Worm (Caenorhabditis elegans): ENCODE results near the gene F53C3.8.

F53C3.8 gene

ce11 chrII:3891124-3891523, at the start of gene F53C3.8:
Gene F53C3.8 (plus strand): TSS chrII:3891424.
- TF ChIP-seq rbr-2 (tag; optimal IDR thresholded peaks at IDR 0.05) (no peak), zip-2 (tag; optimal IDR thresholded peaks at IDR 0.05) (no peak)

- TF ChIP-seq saeg-2 (GFP tag; IDR thresholded peaks at IDR 0.05) = no peak
- TF ChIP-seq ZK546.5 (tag; optimal IDR thresholded peaks at IDR 0.05) = no peak
- peak; percentile 78 for TF ChIP-seq aha-1 (tag)
Measured at ce11 chrII:3843305-3843704, 47.9 kb upstream of the F53C3.8 start, which contains the start of the genes C17A2.7 and C17A2.3. Gene C17A2.7 (minus strand): TSS chrII:3843405. Gene C17A2.3 (plus strand): TSS chrII:3843609.

- TF ChIP-seq unc-62 (GFP tag; optimal IDR thresholded peaks at IDR 0.05 in 1 of 2) (peak in 1 of 2 experiments; percentile 69), unc-62 (tag; optimal IDR thresholded peaks at IDR 0.05) (no peak), daf-8 (GFP tag; IDR thresholded peaks at IDR 0.05) (no peak), F37D6.2 (tag; optimal IDR thresholded peaks at IDR 0.05) (no peak), egl-43 (GFP tag; IDR thresholded peaks at IDR 0.05) (no peak), tra-1 (GFP tag; IDR thresholded peaks at IDR 0.05) (no peak)
Measured at ce11 chrII:3846028-3846427, 45.2 kb upstream of the F53C3.8 start, which contains the start of gene C17A2.2. Gene C17A2.2 (plus strand): TSS chrII:3846328.

DNA sequence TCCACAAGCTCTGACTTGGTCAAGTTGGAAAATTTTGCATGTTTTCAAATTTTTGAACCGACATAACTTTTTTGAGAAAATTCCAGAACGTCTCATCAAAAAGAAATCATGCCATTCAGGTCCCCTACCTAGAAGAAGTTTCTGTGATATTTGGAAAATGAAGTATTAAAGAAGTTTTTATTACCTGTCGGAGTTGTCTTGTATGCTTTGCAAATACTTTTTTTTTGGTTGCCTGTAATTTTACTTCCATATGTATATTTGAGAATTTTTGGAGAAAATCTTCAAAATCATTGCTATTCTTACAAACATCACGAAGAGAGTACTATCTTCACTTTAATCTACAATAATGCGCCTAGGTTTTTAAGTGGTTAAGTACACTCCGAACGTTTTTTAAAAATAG, 40.6 kb upstream of the F53C3.8 start, which contains the start of gene nhr-72:
Gene nhr-72 (minus strand): TSS at position 101 of the 400 bp plus-strand sequence.
- TF ChIP-seq sdz-12 (GFP tag; optimal IDR thresholded peaks at IDR 0.05) (no peak), F10B5.3 (tag; optimal IDR thresholded peaks at IDR 0.05) (no peak), lin-15B (tag; optimal IDR thresholded peaks at IDR 0.05) (no peak), Y75B8A.6 (GFP tag; IDR thresholded peaks at IDR 0.05) (no peak), Y48G9A.11 (GFP tag; IDR thresholded peaks at IDR 0.05) (no peak), ces-1 (GFP tag; optimal IDR thresholded peaks at IDR 0.05) (no peak), ama-1 (optimal IDR thresholded peaks at IDR 0.05) (no peak), dpl-1 (GFP tag; optimal IDR thresholded peaks at IDR 0.05) (no peak), php-3 (GFP tag; IDR thresholded peaks at IDR 0.05) (no peak), lin-13 (GFP tag; optimal IDR thresholded peaks at IDR 0.05) (no peak), ZK337.2 (GFP tag; IDR thresholded peaks at IDR 0.05) (no peak)

DNA sequence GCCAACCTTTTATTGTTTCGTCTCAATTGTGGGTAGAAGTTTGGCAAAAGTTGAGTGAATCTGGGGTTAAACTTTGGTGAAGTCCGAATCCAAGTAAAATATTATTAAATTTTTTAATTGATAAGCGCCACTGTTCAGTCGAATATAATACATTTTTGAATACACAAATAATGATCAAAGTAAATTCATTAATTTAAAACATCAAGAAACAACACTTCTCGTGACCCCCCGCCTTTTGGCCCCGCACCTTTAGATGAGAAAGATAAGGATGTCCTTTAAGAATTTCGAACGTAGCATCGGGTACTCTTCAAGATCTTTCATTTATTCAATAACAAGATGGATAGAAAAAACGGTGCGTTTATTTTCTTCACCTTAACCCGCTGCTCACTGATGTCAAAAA, 38.6 kb upstream of the F53C3.8 start, which contains the start of gene nhr-257:
Gene nhr-257 (plus strand): TSS at position 301 of the 400 bp plus-strand sequence.
- TF ChIP-seq T20F7.1 (GFP tag; optimal IDR thresholded peaks at IDR 0.05) (no peak), pqm-1 (tag; optimal IDR thresholded peaks at IDR 0.05) (no peak), mep-1 (tag; optimal IDR thresholded peaks at IDR 0.05) (no peak), ceh-44 (GFP tag; IDR thresholded peaks at IDR 0.05) (no peak), ceh-32 (tag; optimal IDR thresholded peaks at IDR 0.05; ENCODE audit: poor library complexity) (no peak), saeg-2 (GFP tag; IDR thresholded peaks at IDR 0.05) (no peak), spr-1 (tag; optimal IDR thresholded peaks at IDR 0.05) (no peak), jun-1 (tag; optimal IDR thresholded peaks at IDR 0.05) (no peak), arid-1 (GFP tag; conservative IDR thresholded peaks at IDR 0.05) (no peak), mxl-2 (GFP tag; conservative IDR thresholded peaks at IDR 0.05) (no peak), nhr-25 (tag; optimal IDR thresholded peaks at IDR 0.05; ENCODE audit: borderline replicate concordance, insufficient read depth) (no peak), ztf-7 (tag; optimal IDR thresholded peaks at IDR 0.05) (no peak)

- TF ChIP-seq ztf-11 (tag; optimal IDR thresholded peaks at IDR 0.05) (no peak), sdz-12 (GFP tag; optimal IDR thresholded peaks at IDR 0.05) (no peak)
Measured at ce11 chrII:3860826-3861225, 30.4 kb upstream of the F53C3.8 start, which contains the start of gene oac-11. Gene oac-11 (minus strand): TSS chrII:3860926.

Data from whole organism, L4 larva.